Fruit fly (Drosophila melanogaster): Measurements from ENCODE around the gene eIF3h.

Gene eIF3h

DNA sequence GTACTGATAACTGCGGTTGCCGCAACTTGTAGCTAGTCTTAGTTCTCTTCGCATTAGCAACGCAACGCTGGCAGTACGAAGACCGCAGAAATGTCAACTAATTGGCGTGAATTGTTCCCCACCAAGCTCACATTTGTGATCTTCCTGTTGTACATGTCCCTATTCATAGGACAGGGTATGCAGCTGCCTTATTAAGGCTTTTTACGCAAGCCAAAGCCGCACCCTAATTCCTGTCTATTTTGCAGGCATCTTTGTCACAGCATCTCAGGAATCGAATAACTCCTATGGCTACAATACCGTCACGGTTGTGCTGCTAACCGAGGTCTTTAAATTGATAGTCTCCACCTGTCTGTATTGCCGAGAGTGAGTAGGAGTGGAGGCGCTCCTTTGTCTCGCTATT lies at the start of gene eIF3h:
Gene eIF3h, minus strand, starts transcription at position 101 of the 400 bp plus-strand sequence.
- TF ChIP-seq EcR (GFP tag; optimal IDR thresholded peaks at IDR 0.05) (no peak), psq (optimal IDR thresholded peaks at IDR 0.05) (no peak), usp (GFP tag; optimal IDR thresholded peaks at IDR 0.05) (no peak), pan (optimal IDR thresholded peaks at IDR 0.05) (no peak), Dll (optimal IDR thresholded peaks at IDR 0.05) (no peak), CG8478 (optimal IDR thresholded peaks at IDR 0.05) (no peak)

- TF ChIP-seq EcR (GFP tag; optimal IDR thresholded peaks at IDR 0.05) (no peak), pan (optimal IDR thresholded peaks at IDR 0.05) (no peak), Dll (optimal IDR thresholded peaks at IDR 0.05) (no peak), CG8478 (optimal IDR thresholded peaks at IDR 0.05) (no peak), usp (GFP tag; optimal IDR thresholded peaks at IDR 0.05) (no peak), psq (optimal IDR thresholded peaks at IDR 0.05) (no peak)
Observed at dm6 chr2L:5100577-5100976, 47.7 kb upstream of the eIF3h start, which contains the start of gene Msp300. Gene Msp300, plus strand, starts transcription at chr2L:5100877.

dm6 chr2L:5099790-5100360 lies 47.0 kb upstream of the eIF3h start, which contains the start of gene ND-13A:
Gene ND-13A, minus strand, starts transcription at chr2L:5100288.
- TF ChIP-seq psq (optimal IDR thresholded peaks at IDR 0.05) = no peak
- TF ChIP-seq EcR (GFP tag; optimal IDR thresholded peaks at IDR 0.05) = no peak

dm6 chr2L:5096761-5097160 lies 43.9 kb upstream of the eIF3h start:
- TF ChIP-seq EcR (GFP tag; optimal IDR thresholded peaks at IDR 0.05) (no peak), Dll (optimal IDR thresholded peaks at IDR 0.05) (no peak), usp (GFP tag; optimal IDR thresholded peaks at IDR 0.05) (no peak), pan (optimal IDR thresholded peaks at IDR 0.05) (no peak), psq (optimal IDR thresholded peaks at IDR 0.05) (no peak), CG8478 (optimal IDR thresholded peaks at IDR 0.05) (no peak)

dm6 chr2L:5096222-5096621 lies 43.3 kb upstream of the eIF3h start, which contains the start of gene CG4230:
Gene CG4230, plus strand, starts transcription at chr2L:5096227.
- TF ChIP-seq usp (GFP tag; optimal IDR thresholded peaks at IDR 0.05) = no peak
- no peak for TF ChIP-seq EcR (GFP tag; optimal IDR thresholded peaks at IDR 0.05)
- TF ChIP-seq psq (optimal IDR thresholded peaks at IDR 0.05) = no peak
- no peak for TF ChIP-seq CG8478 (optimal IDR thresholded peaks at IDR 0.05)
- TF ChIP-seq Dll (optimal IDR thresholded peaks at IDR 0.05) = no peak
- no peak for TF ChIP-seq pan (optimal IDR thresholded peaks at IDR 0.05)

- TF ChIP-seq usp (GFP tag; optimal IDR thresholded peaks at IDR 0.05) (no peak), CG8478 (optimal IDR thresholded peaks at IDR 0.05) (no peak), EcR (GFP tag; optimal IDR thresholded peaks at IDR 0.05) (no peak), psq (optimal IDR thresholded peaks at IDR 0.05) (no peak), Dll (optimal IDR thresholded peaks at IDR 0.05) (no peak), pan (optimal IDR thresholded peaks at IDR 0.05) (no peak)
Observed at dm6 chr2L:5095350-5095962, 42.6 kb upstream of the eIF3h start.

dm6 chr2L:5093772-5094350 lies 41.0 kb upstream of the eIF3h start, which contains the start of gene CG5828:
Gene CG5828, plus strand, starts transcription at chr2L:5093976.
- TF ChIP-seq EcR (GFP tag; optimal IDR thresholded peaks at IDR 0.05) (no peak), CG8478 (optimal IDR thresholded peaks at IDR 0.05) (no peak), Dll (optimal IDR thresholded peaks at IDR 0.05) (no peak), usp (GFP tag; optimal IDR thresholded peaks at IDR 0.05) (no peak), psq (optimal IDR thresholded peaks at IDR 0.05) (no peak), pan (optimal IDR thresholded peaks at IDR 0.05) (no peak)

DNA sequence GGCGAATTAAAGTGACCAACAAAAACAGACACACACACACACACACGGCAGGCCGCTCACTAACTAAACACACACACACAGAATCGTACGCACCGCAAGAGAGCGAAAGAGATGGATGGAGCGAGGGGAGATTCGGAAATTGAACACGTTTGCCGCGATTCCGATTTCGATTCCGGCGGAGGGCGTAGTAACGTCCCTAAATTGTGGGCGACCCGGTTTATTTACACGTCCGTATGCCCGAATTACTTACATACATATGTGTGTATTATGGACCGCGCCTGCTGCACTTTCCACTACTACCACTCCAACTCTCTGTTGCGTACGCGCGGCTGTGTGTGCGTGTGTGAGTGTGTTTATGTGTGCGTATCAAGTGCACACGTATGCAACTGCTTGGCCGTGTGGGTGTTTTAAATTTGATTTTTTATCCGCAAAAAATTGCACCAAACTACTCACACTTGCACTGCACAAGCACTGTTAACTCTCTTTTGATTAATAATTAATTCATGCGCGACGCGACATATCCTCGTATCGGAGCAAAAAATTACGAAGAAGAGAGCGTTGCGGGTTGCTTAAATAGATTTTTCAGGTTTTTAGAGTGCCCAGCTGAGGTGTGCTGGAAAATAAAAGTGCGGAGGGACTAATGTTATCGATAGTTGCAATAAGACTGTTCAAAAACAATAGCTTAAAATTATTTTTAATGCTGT lies 40.2 kb upstream of the eIF3h start, which contains the start of gene Pgant5:
Gene Pgant5, minus strand, starts transcription at position 601 of the 704 bp plus-strand sequence.
- no peak for TF ChIP-seq psq (optimal IDR thresholded peaks at IDR 0.05)
- TF ChIP-seq CG8478 (optimal IDR thresholded peaks at IDR 0.05) = peak; percentile 92

DNA sequence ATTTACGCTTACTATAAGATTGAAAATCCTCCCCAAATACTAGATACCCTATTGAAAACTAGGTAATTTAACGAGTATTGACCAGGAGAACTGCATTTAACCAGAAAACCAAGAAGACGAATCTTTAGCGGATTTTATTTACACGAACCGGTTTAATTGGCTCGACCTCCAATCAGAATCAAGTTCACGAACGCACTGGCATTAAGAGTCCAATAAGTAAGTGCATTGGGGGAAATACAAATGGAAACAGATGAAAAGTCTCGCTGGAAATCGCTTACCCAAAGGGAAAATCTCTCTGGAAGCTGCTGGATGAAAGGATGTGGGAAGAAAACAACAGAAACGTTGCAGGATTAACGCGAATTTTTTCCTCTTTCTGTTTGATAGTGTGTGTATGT lies 39.7 kb upstream of the eIF3h start:
- no peak for TF ChIP-seq CG8478 (optimal IDR thresholded peaks at IDR 0.05)
- no peak for TF ChIP-seq psq (optimal IDR thresholded peaks at IDR 0.05)
- TF ChIP-seq Dll (optimal IDR thresholded peaks at IDR 0.05) = no peak
- TF ChIP-seq pan (optimal IDR thresholded peaks at IDR 0.05) = no peak
- no peak for TF ChIP-seq EcR (GFP tag; optimal IDR thresholded peaks at IDR 0.05)
- TF ChIP-seq usp (GFP tag; optimal IDR thresholded peaks at IDR 0.05) = no peak

dm6 chr2L:5092145-5092544 lies 39.3 kb upstream of the eIF3h start:
- TF ChIP-seq Dll (optimal IDR thresholded peaks at IDR 0.05) (no peak), psq (optimal IDR thresholded peaks at IDR 0.05) (no peak), EcR (GFP tag; optimal IDR thresholded peaks at IDR 0.05) (no peak), pan (optimal IDR thresholded peaks at IDR 0.05) (no peak), CG8478 (optimal IDR thresholded peaks at IDR 0.05) (no peak), usp (GFP tag; optimal IDR thresholded peaks at IDR 0.05) (no peak)

- TF ChIP-seq pan (optimal IDR thresholded peaks at IDR 0.05) = no peak
- no peak for TF ChIP-seq usp (GFP tag; optimal IDR thresholded peaks at IDR 0.05)
- no peak for TF ChIP-seq Dll (optimal IDR thresholded peaks at IDR 0.05)
- TF ChIP-seq CG8478 (optimal IDR thresholded peaks at IDR 0.05) = no peak
- TF ChIP-seq psq (optimal IDR thresholded peaks at IDR 0.05) = no peak
- TF ChIP-seq EcR (GFP tag; optimal IDR thresholded peaks at IDR 0.05) = no peak
Observed at dm6 chr2L:5090352-5090751, 37.5 kb upstream of the eIF3h start.

- TF ChIP-seq pan (optimal IDR thresholded peaks at IDR 0.05) (no peak), psq (optimal IDR thresholded peaks at IDR 0.05) (no peak), EcR (GFP tag; optimal IDR thresholded peaks at IDR 0.05) (no peak), Dll (optimal IDR thresholded peaks at IDR 0.05) (no peak), usp (GFP tag; optimal IDR thresholded peaks at IDR 0.05) (no peak), CG8478 (optimal IDR thresholded peaks at IDR 0.05) (no peak)
Observed at dm6 chr2L:5089642-5090041, 36.7 kb upstream of the eIF3h start.
